Fruit fly (Drosophila melanogaster): ENCODE measurements around the gene Kcmf1.

dm6 chr3R:9046954-9047353 lies 32.2 kb upstream of the Kcmf1 start:
- TF ChIP-seq Clk (GFP tag; optimal IDR thresholded peaks at IDR 0.05), result no peak
- TF ChIP-seq CG12768 (GFP tag; optimal IDR thresholded peaks at IDR 0.05), result no peak
- TF ChIP-seq CG33017 (tag; optimal IDR thresholded peaks at IDR 0.05), result no peak
- TF ChIP-seq CG7045 (GFP tag; optimal IDR thresholded peaks at IDR 0.05), result no peak
- no peak for TF ChIP-seq kay (GFP tag; ENCODE audit: borderline replicate concordance)
- TF ChIP-seq tj (GFP tag; optimal IDR thresholded peaks at IDR 0.05), result no peak
